Fruit fly (Drosophila melanogaster) whole organism, prepupa: Measurements from ENCODE around the gene Klp61F.

Experiments used
- CG11762 ChIP-seq: fragments of 200-800 bp; sonication (Bioruptor generic); optimal IDR thresholded peaks from 3 replicates; lab custom pipeline; 2016; ENCODE audit warnings: missing biosample characterization, missing genetic modification characterization; ENCODE audit not compliant: insufficient read depth
- CG32006 ChIP-seq: fragments of 200-800 bp; sonication (Bioruptor generic); optimal IDR thresholded peaks from 3 replicates; lab custom pipeline; 2017; ENCODE audit warnings: missing biosample characterization, mild to moderate bottlenecking, missing genetic modification characterization
- CG8119 ChIP-seq: fragments of 200-800 bp; sonication (Bioruptor generic); IDR thresholded peaks from 3 replicates; pipeline ENCODE4 v1.3.6; 2022; ENCODE audit warnings: missing biosample characterization, missing genetic modification characterization
- CG8632 ChIP-seq: fragments of 200-800 bp; sonication (Bioruptor generic); optimal IDR thresholded peaks from 3 replicates; lab custom pipeline; 2016; ENCODE audit warnings: missing biosample characterization, missing genetic modification characterization
- Ets96B ChIP-seq: fragments of 200-800 bp; optimal IDR thresholded peaks from 2 replicates; lab custom pipeline; 2019; ENCODE audit warnings: missing biosample characterization, mild to moderate bottlenecking, missing genetic modification characterization, moderate library complexity
- Met ChIP-seq: fragments of 200-800 bp; sonication (Bioruptor generic); optimal IDR thresholded peaks from 3 replicates; lab custom pipeline; 2016; ENCODE audit warnings: missing biosample characterization, missing genetic modification characterization
- Sox102F ChIP-seq: fragments of 200-800 bp; sonication (Bioruptor generic); optimal IDR thresholded peaks from 2 replicates; lab custom pipeline; 2016; ENCODE audit warnings: missing biosample characterization, mild to moderate bottlenecking, missing genetic modification characterization
- fd85E ChIP-seq: fragments of 200-800 bp; sonication (Bioruptor generic); optimal IDR thresholded peaks from 3 replicates; lab custom pipeline; 2016; ENCODE audit warnings: missing biosample characterization, missing genetic modification characterization
- svp ChIP-seq: fragments of 200-800 bp; sonication (Bioruptor generic); peaks from one replicate; lab custom pipeline; 2016; ENCODE audit warnings: missing biosample characterization, missing genetic modification characterization

DNA sequence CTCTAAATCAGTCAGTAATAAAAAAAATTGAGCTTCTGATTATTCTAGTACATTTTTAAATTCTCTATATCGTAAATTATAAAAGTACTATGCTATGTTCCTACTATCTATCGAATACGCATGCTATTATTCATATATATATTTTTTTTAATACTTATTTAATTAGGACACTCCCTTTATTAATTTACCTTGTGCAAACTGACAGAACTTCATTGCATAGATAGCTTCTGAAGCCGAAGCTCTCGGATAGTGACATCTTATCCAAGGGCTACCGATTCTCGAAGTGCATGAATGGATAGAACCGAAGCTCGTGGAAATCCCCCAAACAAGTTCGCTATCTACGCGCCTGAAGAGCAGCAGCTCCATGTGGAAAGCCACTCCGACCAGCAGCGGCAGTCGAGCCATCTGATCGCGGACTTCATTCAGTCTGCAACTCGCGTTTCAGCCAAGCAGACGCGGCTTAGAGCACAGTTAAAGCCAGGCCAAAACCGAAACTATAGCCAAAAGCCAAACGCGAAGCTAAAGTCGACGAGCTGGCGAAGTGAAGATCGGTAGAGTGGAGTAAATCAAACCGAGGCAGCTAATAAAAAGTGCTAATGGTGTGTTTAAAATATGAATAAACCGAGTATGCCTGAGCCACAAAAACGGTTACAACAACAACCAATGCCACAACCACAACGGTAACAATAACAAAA lies 45.2 kb downstream of the Klp61F start, which contains the start of gene mwh:
- TF ChIP-seq Met (GFP tag; lab: Kevin White, UChicago) (no peak), CG32006 (GFP tag; lab: Kevin White, UChicago) (peak; percentile 86), CG8632 (GFP tag; lab: Kevin White, UChicago) (no peak), svp (GFP tag; lab: Kevin White, UChicago) (no peak), fd85E (GFP tag; lab: Kevin White, UChicago) (no peak), CG11762 (no peak), CG8119 (GFP tag; lab: Robert Waterston, UW) (0 out of 3 replicates have a peak, but pooled peaks have one; percentile 31), Ets96B (tag; lab: Kevin White, UChicago) (no peak), Sox102F (GFP tag; lab: Kevin White, UChicago) (no peak)
